Worm (Caenorhabditis elegans): Measurements from ENCODE around the gene C44B11.4.

Gene C44B11.4

DNA sequence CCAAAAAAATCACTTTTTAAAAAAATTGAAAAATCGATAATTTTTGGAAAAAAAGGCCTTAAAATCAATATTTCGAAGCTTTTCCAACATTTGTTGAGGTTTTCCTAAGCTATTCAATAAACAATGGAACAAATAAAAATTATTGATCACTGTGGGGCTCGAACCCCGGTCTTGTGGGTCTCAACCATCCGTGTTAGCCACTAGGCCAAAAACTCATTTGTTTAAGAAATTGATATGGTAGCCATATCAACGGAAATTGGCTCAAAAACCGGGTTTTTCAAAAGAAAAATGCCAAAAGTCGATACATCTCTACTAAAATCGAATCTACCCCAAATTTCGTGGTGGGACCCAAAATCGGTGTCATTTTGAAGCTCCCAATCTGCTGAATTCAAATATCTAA lies 31.6 kb downstream of the C44B11.4 start:
- TF ChIP-seq tra-4 (tag; optimal IDR thresholded peaks at IDR 0.05) (no peak), sea-1 (GFP tag; conservative IDR thresholded peaks at IDR 0.05) (no peak)

DNA sequence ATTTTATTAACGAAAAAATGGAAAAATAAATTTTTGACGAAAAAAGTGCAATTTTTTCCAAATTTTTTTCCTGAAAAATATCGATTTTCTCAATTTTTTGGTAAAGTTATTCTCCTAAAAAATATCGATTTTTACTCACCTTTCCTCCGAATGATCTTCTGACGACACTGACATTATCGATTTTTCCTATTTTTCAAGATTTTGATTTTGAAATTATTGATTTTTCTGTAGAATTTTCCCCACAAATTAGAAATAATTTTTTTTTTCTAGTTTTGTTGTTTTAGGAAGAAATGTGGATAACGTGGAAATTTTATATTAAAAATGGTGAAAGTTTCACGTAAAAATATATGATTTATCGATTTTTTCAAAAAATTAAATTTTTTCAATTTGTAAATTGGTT lies 32.0 kb downstream of the C44B11.4 start:
- TF ChIP-seq pes-1 (GFP tag; IDR thresholded peaks at IDR 0.05) (no peak), hnd-1 (tag; optimal IDR thresholded peaks at IDR 0.05) (no peak), scrt-1 (GFP tag; IDR thresholded peaks at IDR 0.05) (no peak), ets-7 (tag; optimal IDR thresholded peaks at IDR 0.05) (no peak), tbx-37 (GFP tag; conservative IDR thresholded peaks at IDR 0.05) (no peak), tra-4 (tag; optimal IDR thresholded peaks at IDR 0.05) (no peak), sea-1 (GFP tag; conservative IDR thresholded peaks at IDR 0.05) (no peak), F13C5.2 (tag; optimal IDR thresholded peaks at IDR 0.05) (no peak), hmg-4 (GFP tag; optimal IDR thresholded peaks at IDR 0.05) (no peak), ama-1 (optimal IDR thresholded peaks at IDR 0.05) (no peak), tbx-11 (GFP tag; IDR thresholded peaks at IDR 0.05) (no peak), ceh-36 (tag; optimal IDR thresholded peaks at IDR 0.05) (no peak), ceh-13 (GFP tag; optimal IDR thresholded peaks at IDR 0.05) (no peak), B0310.2 (tag; optimal IDR thresholded peaks at IDR 0.05) (no peak), flt-1 (GFP tag; IDR thresholded peaks at IDR 0.05) (no peak), hmbx-1 (tag; optimal IDR thresholded peaks at IDR 0.05) (no peak), aly-1 (tag; optimal IDR thresholded peaks at IDR 0.05) (no peak)

- TF ChIP-seq aly-1 (tag; optimal IDR thresholded peaks at IDR 0.05) (no peak), hmbx-1 (tag; optimal IDR thresholded peaks at IDR 0.05) (no peak), flt-1 (GFP tag; IDR thresholded peaks at IDR 0.05) (no peak), tra-4 (tag; optimal IDR thresholded peaks at IDR 0.05) (no peak)
Measured at ce11 chrIII:3110614-3111013, 32.9 kb downstream of the C44B11.4 start.

DNA sequence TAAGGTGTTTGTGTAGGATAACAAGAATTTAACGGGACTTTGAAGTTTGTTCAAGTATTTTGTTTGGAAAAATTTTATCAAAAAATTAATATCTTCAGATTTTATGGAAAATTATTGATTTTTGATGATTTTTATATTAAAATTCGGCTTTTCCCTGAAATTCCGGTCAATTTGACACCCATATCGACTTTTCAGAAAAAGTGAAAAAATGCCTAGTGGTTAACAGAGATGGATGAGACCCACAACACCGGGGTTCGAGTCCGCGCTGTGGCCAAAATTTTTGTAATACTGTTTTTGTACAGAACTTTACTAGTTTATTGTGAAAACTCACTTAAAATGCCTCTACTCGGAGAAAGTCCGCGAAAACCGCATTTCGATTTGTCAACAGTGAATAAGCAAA lies 34.0 kb downstream of the C44B11.4 start:
- TF ChIP-seq sea-1 (GFP tag; conservative IDR thresholded peaks at IDR 0.05) (no peak), ets-7 (tag; optimal IDR thresholded peaks at IDR 0.05) (no peak), flt-1 (GFP tag; IDR thresholded peaks at IDR 0.05) (no peak), tbx-11 (GFP tag; IDR thresholded peaks at IDR 0.05) (no peak), scrt-1 (GFP tag; IDR thresholded peaks at IDR 0.05) (no peak), hmg-4 (GFP tag; optimal IDR thresholded peaks at IDR 0.05) (no peak), ceh-13 (GFP tag; optimal IDR thresholded peaks at IDR 0.05) (no peak), ama-1 (optimal IDR thresholded peaks at IDR 0.05) (no peak), ceh-36 (tag; optimal IDR thresholded peaks at IDR 0.05) (no peak), aly-1 (tag; optimal IDR thresholded peaks at IDR 0.05) (no peak), tra-4 (tag; optimal IDR thresholded peaks at IDR 0.05) (no peak), F13C5.2 (tag; optimal IDR thresholded peaks at IDR 0.05) (no peak), B0310.2 (tag; optimal IDR thresholded peaks at IDR 0.05) (no peak), tbx-37 (GFP tag; conservative IDR thresholded peaks at IDR 0.05) (no peak), hmbx-1 (tag; optimal IDR thresholded peaks at IDR 0.05) (no peak), hnd-1 (tag; optimal IDR thresholded peaks at IDR 0.05) (no peak), pes-1 (GFP tag; IDR thresholded peaks at IDR 0.05) (no peak)

DNA sequence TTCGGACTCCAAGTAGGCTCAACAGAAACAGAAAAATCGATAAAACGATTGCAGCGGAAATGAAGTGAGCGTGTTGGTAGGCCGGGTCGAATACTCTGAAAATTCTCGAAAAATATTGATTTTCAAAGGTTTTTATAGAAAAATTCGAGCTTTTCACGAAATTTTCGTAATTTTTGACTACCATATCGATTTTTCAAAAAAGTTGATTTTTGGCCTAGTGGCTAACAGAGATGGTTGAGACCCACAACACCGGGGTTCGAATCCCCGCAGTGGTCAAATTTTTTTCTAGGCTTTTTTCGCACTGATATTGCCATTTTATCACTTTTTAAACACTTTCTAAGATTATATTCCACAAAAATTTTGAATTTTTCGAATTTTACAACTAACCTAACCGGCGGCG lies 34.8 kb downstream of the C44B11.4 start:
- TF ChIP-seq aly-1 (tag; optimal IDR thresholded peaks at IDR 0.05) (no peak), hmbx-1 (tag; optimal IDR thresholded peaks at IDR 0.05) (no peak), ceh-13 (GFP tag; optimal IDR thresholded peaks at IDR 0.05) (no peak), tbx-37 (GFP tag; conservative IDR thresholded peaks at IDR 0.05) (no peak), ets-7 (tag; optimal IDR thresholded peaks at IDR 0.05) (no peak), hmg-4 (GFP tag; optimal IDR thresholded peaks at IDR 0.05) (no peak), B0310.2 (tag; optimal IDR thresholded peaks at IDR 0.05) (no peak), F13C5.2 (tag; optimal IDR thresholded peaks at IDR 0.05) (no peak), scrt-1 (GFP tag; IDR thresholded peaks at IDR 0.05) (no peak), flt-1 (GFP tag; IDR thresholded peaks at IDR 0.05) (no peak)

DNA sequence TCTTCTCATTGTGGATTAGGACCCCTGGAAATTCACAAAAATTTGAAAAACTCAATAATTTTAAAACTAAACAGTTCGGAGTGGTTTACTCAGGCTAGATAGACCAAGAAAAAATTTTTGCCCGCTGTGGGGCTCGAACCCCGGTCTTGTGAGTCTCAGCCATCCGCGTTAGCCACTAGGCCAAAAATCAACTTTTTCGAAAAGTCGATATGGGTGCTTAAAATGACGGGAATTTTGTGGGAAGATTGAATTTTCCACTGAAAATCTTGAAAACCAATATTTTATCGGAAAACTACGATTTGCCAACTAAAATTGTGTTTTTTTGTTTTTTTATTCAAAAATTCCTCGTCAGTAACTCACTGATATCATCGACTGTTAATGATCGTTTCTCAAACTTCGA lies 36.0 kb downstream of the C44B11.4 start:
- TF ChIP-seq tbx-11 (GFP tag; IDR thresholded peaks at IDR 0.05) (no peak), hmbx-1 (tag; optimal IDR thresholded peaks at IDR 0.05) (no peak), ama-1 (optimal IDR thresholded peaks at IDR 0.05) (no peak), B0310.2 (tag; optimal IDR thresholded peaks at IDR 0.05) (no peak), F13C5.2 (tag; optimal IDR thresholded peaks at IDR 0.05) (no peak), hmg-4 (GFP tag; optimal IDR thresholded peaks at IDR 0.05) (no peak), pes-1 (GFP tag; IDR thresholded peaks at IDR 0.05) (no peak), ets-7 (tag; optimal IDR thresholded peaks at IDR 0.05) (no peak), aly-1 (tag; optimal IDR thresholded peaks at IDR 0.05) (no peak), sea-1 (GFP tag; conservative IDR thresholded peaks at IDR 0.05) (no peak), scrt-1 (GFP tag; IDR thresholded peaks at IDR 0.05) (no peak), hnd-1 (tag; optimal IDR thresholded peaks at IDR 0.05) (no peak), ceh-13 (GFP tag; optimal IDR thresholded peaks at IDR 0.05) (no peak), flt-1 (GFP tag; IDR thresholded peaks at IDR 0.05) (no peak), tbx-37 (GFP tag; conservative IDR thresholded peaks at IDR 0.05) (no peak), tra-4 (tag; optimal IDR thresholded peaks at IDR 0.05) (no peak), ceh-36 (tag; optimal IDR thresholded peaks at IDR 0.05) (no peak)

DNA sequence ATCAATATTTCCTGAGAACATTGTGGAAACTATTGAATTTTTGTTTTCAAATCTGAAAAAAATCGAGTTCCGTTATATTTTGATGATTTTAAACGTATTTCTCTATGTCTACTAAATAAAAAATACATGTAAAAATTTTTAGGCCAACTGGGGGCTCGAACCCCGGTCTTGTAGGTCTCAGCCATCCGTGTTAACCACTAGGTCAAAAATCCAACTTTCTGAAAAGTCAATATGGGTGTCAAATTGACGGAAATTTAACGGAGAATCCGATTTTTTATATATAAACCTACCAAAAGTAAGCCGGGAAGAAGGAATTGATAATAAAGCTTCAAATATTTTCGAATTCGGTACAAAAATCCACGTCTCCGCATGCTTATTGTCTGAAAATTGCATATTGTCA lies 37.3 kb downstream of the C44B11.4 start:
- TF ChIP-seq B0310.2 (tag; optimal IDR thresholded peaks at IDR 0.05) (no peak), hmbx-1 (tag; optimal IDR thresholded peaks at IDR 0.05) (no peak), F13C5.2 (tag; optimal IDR thresholded peaks at IDR 0.05) (no peak), ceh-13 (GFP tag; optimal IDR thresholded peaks at IDR 0.05) (no peak), ama-1 (optimal IDR thresholded peaks at IDR 0.05) (no peak), ets-7 (tag; optimal IDR thresholded peaks at IDR 0.05) (no peak), tbx-11 (GFP tag; IDR thresholded peaks at IDR 0.05) (no peak), tra-4 (tag; optimal IDR thresholded peaks at IDR 0.05) (no peak), scrt-1 (GFP tag; IDR thresholded peaks at IDR 0.05) (no peak), aly-1 (tag; optimal IDR thresholded peaks at IDR 0.05) (no peak), hmg-4 (GFP tag; optimal IDR thresholded peaks at IDR 0.05) (no peak), sea-1 (GFP tag; conservative IDR thresholded peaks at IDR 0.05) (no peak), tbx-37 (GFP tag; conservative IDR thresholded peaks at IDR 0.05) (no peak), ceh-36 (tag; optimal IDR thresholded peaks at IDR 0.05) (no peak)

DNA sequence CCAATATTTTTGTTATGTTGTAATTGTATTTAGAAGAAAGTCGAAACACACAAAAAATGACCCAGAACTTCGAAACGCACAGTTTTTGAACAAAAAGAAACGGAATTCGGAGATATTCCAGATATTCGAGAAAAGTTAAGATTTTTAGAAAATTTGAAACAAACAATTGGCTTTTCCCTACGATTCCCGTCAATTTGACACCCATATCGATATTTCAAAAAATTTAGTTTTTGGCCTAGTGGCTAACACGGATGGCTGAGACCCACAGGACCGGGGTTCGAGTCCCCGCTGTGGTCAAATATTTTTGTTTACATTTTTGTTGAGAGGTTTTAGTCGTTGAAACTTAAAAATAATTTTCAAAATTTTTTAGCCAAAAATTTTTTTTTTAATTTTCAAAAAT lies 38.3 kb downstream of the C44B11.4 start:
- no peak for TF ChIP-seq ceh-13 (GFP tag; optimal IDR thresholded peaks at IDR 0.05)
- TF ChIP-seq tra-4 (tag; optimal IDR thresholded peaks at IDR 0.05): no peak
- TF ChIP-seq sea-1 (GFP tag; conservative IDR thresholded peaks at IDR 0.05): no peak
- TF ChIP-seq ama-1 (optimal IDR thresholded peaks at IDR 0.05): no peak
- no peak for TF ChIP-seq hmbx-1 (tag; optimal IDR thresholded peaks at IDR 0.05)
- TF ChIP-seq hmg-4 (GFP tag; optimal IDR thresholded peaks at IDR 0.05): no peak

Data from whole organism, early embryonic.